Worm (Caenorhabditis elegans) whole organism, L1 larva: ENCODE results near the gene Y46G5A.34.
A peak's percentile ranks its signal among the peaks of the same experiment; 100 is the strongest.

Experiments used
- C04F5.9 ChIP-seq: sonication (generic microtip); optimal IDR thresholded peaks from 2 replicates; lab custom pipeline; 2016; ENCODE audit warnings: missing genetic modification characterization, missing compliant biosample characterization
- C34B4.2 ChIP-seq: sonication (generic microtip); optimal IDR thresholded peaks from 2 replicates; lab custom pipeline; 2017; ENCODE audit warnings: mild to moderate bottlenecking, missing genetic modification characterization, missing compliant biosample characterization
- Y116A8C.19 ChIP-seq: sonication (generic microtip); optimal IDR thresholded peaks from 2 replicates; lab custom pipeline; 2016; ENCODE audit warnings: missing compliant biosample characterization, missing genetic modification characterization, borderline replicate concordance
- aha-1 ChIP-seq: fragments of 150-350 bp; optimal IDR thresholded peaks from 2 replicates; lab custom pipeline; 2014; ENCODE audit warnings: missing biosample characterization, missing genetic modification characterization
- alr-1 ChIP-seq: fragments of 200-800 bp; sonication (Bioruptor generic); optimal IDR thresholded peaks from 2 replicates; lab custom pipeline; 2018; ENCODE audit warnings: borderline replicate concordance, mild to moderate bottlenecking, missing genetic modification characterization, missing compliant biosample characterization
- blmp-1 ChIP-seq: fragments of 150-350 bp; optimal IDR thresholded peaks from 2 replicates; lab custom pipeline; 2014; ENCODE audit warnings: missing biosample characterization, missing genetic modification characterization
- ceh-63 ChIP-seq: fragments of 200-800 bp; sonication (Bioruptor generic); optimal IDR thresholded peaks from 2 replicates; lab custom pipeline; 2018; ENCODE audit warnings: mild to moderate bottlenecking, missing genetic modification characterization, missing compliant biosample characterization
- ceh-82 ChIP-seq, 3 experiments: fragments of 150-350 bp in 1 of 3; sonication (generic microtip) in 2 of 3; optimal IDR thresholded peaks; 2 replicates each; lab custom pipeline; 2014 to 2017; ENCODE audit warnings: missing biosample characterization in 3 of 3, missing genetic modification characterization in 3 of 3
- ceh-88 ChIP-seq: fragments of 200-800 bp; sonication (Bioruptor generic); IDR thresholded peaks from 2 replicates; pipeline ENCODE4 v1.3.6; 2022; ENCODE audit warnings: missing genetic modification characterization, missing compliant biosample characterization
- ces-1 ChIP-seq: fragments of 150-350 bp; optimal IDR thresholded peaks from 2 replicates; lab custom pipeline; 2014; ENCODE audit warnings: missing biosample characterization, missing genetic modification reagents, missing genetic modification characterization
- dsc-1 ChIP-seq: sonication (generic microtip); optimal IDR thresholded peaks from 2 replicates; lab custom pipeline; 2016; ENCODE audit warnings: mild to moderate bottlenecking, missing genetic modification characterization, missing compliant biosample characterization
- efl-1 ChIP-seq, 4 experiments: fragments of 150-350 bp; optimal IDR thresholded peaks in 3 of 4; peaks in 1 of 4; 1 replicate in 1 of 4; 2 replicates in 3 of 4; lab custom pipeline; 2014; ENCODE audit warnings: missing biosample characterization in 2 of 4, missing genetic modification characterization in 2 of 4, missing genetic modification reagents in 2 of 4
- efl-3 ChIP-seq: fragments of 200-800 bp; sonication (Bioruptor generic); optimal IDR thresholded peaks from 2 replicates; lab custom pipeline; 2018; ENCODE audit warnings: mild to moderate bottlenecking, missing genetic modification characterization, missing compliant biosample characterization
- egl-13 ChIP-seq: sonication (generic microtip); optimal IDR thresholded peaks from 2 replicates; lab custom pipeline; 2016; ENCODE audit warnings: missing genotype, missing genetic modification reagents, missing genetic modification characterization, missing compliant biosample characterization
- egl-27 ChIP-seq, 2 experiments: fragments of 150-350 bp in 1 of 2; sonication (generic microtip); optimal IDR thresholded peaks; 3 replicates each; lab custom pipeline; 2017 to 2018; ENCODE audit warnings: missing biosample characterization in 2 of 2, missing genetic modification characterization in 2 of 2, missing genetic modification reagents in 2 of 2
- elt-3 ChIP-seq, 6 experiments: fragments of 150-350 bp in 1 of 6; sonication (generic microtip); optimal IDR thresholded peaks; 2 replicates each; lab custom pipeline; 2017 to 2018; ENCODE audit warnings: missing biosample characterization in 6 of 6, missing genetic modification characterization in 6 of 6, inconsistent platforms in 1 of 6
- fkh-10 ChIP-seq: sonication (generic microtip); optimal IDR thresholded peaks from 2 replicates; lab custom pipeline; 2017; ENCODE audit warnings: missing biosample characterization, missing genetic modification reagents, missing genetic modification characterization
- fkh-8 ChIP-seq: sonication (generic microtip); optimal IDR thresholded peaks from 2 replicates; lab custom pipeline; 2016; ENCODE audit warnings: mild to moderate bottlenecking, missing genetic modification characterization, missing compliant biosample characterization
- grh-1 ChIP-seq: fragments of 200-800 bp; sonication (Bioruptor generic); IDR thresholded peaks from 2 replicates; pipeline ENCODE4 v1.3.6; 2022; ENCODE audit warnings: missing genetic modification reagents, missing genetic modification characterization, missing compliant biosample characterization
- hlh-17 ChIP-seq: fragments of 200-800 bp; sonication (Bioruptor generic); optimal IDR thresholded peaks from 2 replicates; lab custom pipeline; 2018; ENCODE audit warnings: missing genetic modification characterization, mild to moderate bottlenecking, missing compliant biosample characterization, moderate library complexity, borderline replicate concordance
- hlh-4 ChIP-seq: sonication (generic microtip); optimal IDR thresholded peaks from 2 replicates; lab custom pipeline; 2016; ENCODE audit warnings: mild to moderate bottlenecking, missing genetic modification characterization, missing compliant biosample characterization
- irx-1 ChIP-seq: sonication (generic microtip); optimal IDR thresholded peaks from 2 replicates; lab custom pipeline; 2016; ENCODE audit warnings: missing genetic modification characterization, missing compliant biosample characterization
- isw-1 ChIP-seq: fragments of 200-800 bp; sonication (Bioruptor generic); IDR thresholded peaks from 2 replicates; pipeline ENCODE4 v1.3.6; 2022; ENCODE audit warnings: missing genetic modification characterization, missing compliant biosample characterization
- jun-1 ChIP-seq: fragments of 150-350 bp; optimal IDR thresholded peaks from 2 replicates; lab custom pipeline; 2014; ENCODE audit warnings: missing biosample characterization, missing genetic modification reagents, missing genetic modification characterization
- lin-35 ChIP-seq, 2 experiments: fragments of 150-350 bp; optimal IDR thresholded peaks; 2 replicates each; lab custom pipeline; 2014; ENCODE audit warnings: missing biosample characterization in 2 of 2, missing genetic modification characterization in 2 of 2, missing genetic modification reagents in 2 of 2
- lin-39 ChIP-seq: fragments of 150-350 bp; optimal IDR thresholded peaks from 2 replicates; lab custom pipeline; 2014; ENCODE audit warnings: missing biosample characterization, missing genetic modification reagents, missing genetic modification characterization
- lsy-2 ChIP-seq, 2 experiments: fragments of 150-350 bp; optimal IDR thresholded peaks; 2 replicates each; lab custom pipeline; 2014; ENCODE audit warnings: missing biosample characterization in 2 of 2, missing genetic modification characterization in 2 of 2
- mef-2 ChIP-seq: fragments of 150-350 bp; optimal IDR thresholded peaks from 2 replicates; lab custom pipeline; 2014; ENCODE audit warnings: missing biosample characterization, missing genetic modification characterization
- mep-1 ChIP-seq: fragments of 150-350 bp; optimal IDR thresholded peaks from 2 replicates; lab custom pipeline; 2014; ENCODE audit warnings: missing biosample characterization, missing genetic modification characterization
- nhr-11 ChIP-seq: fragments of 150-350 bp; optimal IDR thresholded peaks from 2 replicates; lab custom pipeline; 2014; ENCODE audit warnings: missing biosample characterization, missing genetic modification characterization
- nhr-237 ChIP-seq: fragments of 150-350 bp; optimal IDR thresholded peaks from 2 replicates; lab custom pipeline; 2014; ENCODE audit warnings: missing biosample characterization, missing genetic modification characterization
- nhr-28 ChIP-seq: fragments of 150-350 bp; optimal IDR thresholded peaks from 2 replicates; lab custom pipeline; 2014; ENCODE audit warnings: missing biosample characterization, missing genetic modification characterization
- nhr-47 ChIP-seq: sonication (generic microtip); optimal IDR thresholded peaks from 2 replicates; lab custom pipeline; 2016; ENCODE audit warnings: mild to moderate bottlenecking, missing genetic modification characterization, moderate library complexity, missing compliant biosample characterization
- nhr-71 ChIP-seq: sonication (generic microtip); optimal IDR thresholded peaks from 2 replicates; lab custom pipeline; 2016; ENCODE audit warnings: mild to moderate bottlenecking, missing genetic modification characterization, moderate library complexity, missing compliant biosample characterization
- nhr-76 ChIP-seq: sonication (generic microtip); optimal IDR thresholded peaks from 2 replicates; lab custom pipeline; 2017; ENCODE audit warnings: missing biosample characterization, missing genetic modification characterization
- nhr-90 ChIP-seq: sonication (generic microtip); optimal IDR thresholded peaks from 2 replicates; lab custom pipeline; 2016; ENCODE audit warnings: mild to moderate bottlenecking, missing genetic modification characterization, missing compliant biosample characterization; ENCODE audit not compliant: poor library complexity
- pag-3 ChIP-seq: sonication (generic microtip); optimal IDR thresholded peaks from 2 replicates; lab custom pipeline; 2017; ENCODE audit warnings: missing genetic modification characterization, mild to moderate bottlenecking, missing compliant biosample characterization, antibody characterized with exemption, borderline replicate concordance; ENCODE audit not compliant: insufficient read depth
- pqm-1 ChIP-seq: sonication (generic microtip); optimal IDR thresholded peaks from 3 replicates; lab custom pipeline; 2017; ENCODE audit warnings: missing biosample characterization, missing genetic modification characterization
- skn-1 ChIP-seq: fragments of 150-350 bp; optimal IDR thresholded peaks from 2 replicates; lab custom pipeline; 2014; ENCODE audit warnings: missing biosample characterization, missing genetic modification characterization
- snpc-4 ChIP-seq: fragments of 150-350 bp; optimal IDR thresholded peaks from 2 replicates; lab custom pipeline; 2014; ENCODE audit warnings: missing biosample characterization, missing genetic modification characterization
- snu-23 ChIP-seq: sonication (generic microtip); optimal IDR thresholded peaks from 2 replicates; lab custom pipeline; 2016; ENCODE audit warnings: missing genetic modification characterization, missing compliant biosample characterization
- sox-4 ChIP-seq: sonication (generic microtip); optimal IDR thresholded peaks from 2 replicates; lab custom pipeline; 2016; ENCODE audit warnings: missing genetic modification characterization, missing compliant biosample characterization
- sptf-1 ChIP-seq: fragments of 150-350 bp; optimal IDR thresholded peaks from 2 replicates; lab custom pipeline; 2014; ENCODE audit warnings: missing biosample characterization, missing genetic modification characterization
- tbx-2 ChIP-seq: sonication (generic microtip); optimal IDR thresholded peaks from 2 replicates; lab custom pipeline; 2016; ENCODE audit warnings: missing genetic modification characterization, missing compliant biosample characterization
- unc-130 ChIP-seq: fragments of 150-350 bp; optimal IDR thresholded peaks from 2 replicates; lab custom pipeline; 2017; ENCODE audit warnings: missing biosample characterization, missing genetic modification characterization, inconsistent platforms
- unc-62 ChIP-seq: fragments of 150-350 bp; optimal IDR thresholded peaks from 2 replicates; lab custom pipeline; 2014; ENCODE audit warnings: missing biosample characterization, missing genetic modification reagents, missing genetic modification characterization
- unc-98 ChIP-seq: fragments of 200-800 bp; sonication (Bioruptor generic); IDR thresholded peaks from 2 replicates; pipeline ENCODE4 v1.3.6; 2022; ENCODE audit warnings: missing genetic modification characterization, missing compliant biosample characterization
- vab-15 ChIP-seq: sonication (generic microtip); optimal IDR thresholded peaks from 2 replicates; lab custom pipeline; 2017; ENCODE audit warnings: missing genotype, mild to moderate bottlenecking, missing genetic modification characterization, missing compliant biosample characterization
- zip-4 ChIP-seq: fragments of 200-800 bp; sonication (Bioruptor generic); optimal IDR thresholded peaks from 2 replicates; lab custom pipeline; 2018; ENCODE audit warnings: mild to moderate bottlenecking, missing genetic modification characterization, moderate library complexity, missing compliant biosample characterization
- ztf-11 ChIP-seq, 2 experiments: sonication (generic microtip); optimal IDR thresholded peaks; 2 replicates each; lab custom pipeline; 2016 to 2017; ENCODE audit warnings: missing genetic modification characterization in 2 of 2, missing biosample characterization in 1 of 2, missing compliant biosample characterization in 1 of 2
- ztf-4 ChIP-seq: fragments of 150-350 bp; optimal IDR thresholded peaks from 2 replicates; lab custom pipeline; 2014; ENCODE audit warnings: missing biosample characterization, missing genetic modification characterization

The Y46G5A.34 gene

ce11 chrII:12768167-12768712 lies 8.2 kb upstream of the Y46G5A.34 start, which contains the start of the genes vps-2 and tiar-2 (continued):
- TF ChIP-seq unc-62 (GFP tag; lab: Kevin White, UChicago) (no peak), egl-27 (tag; optimal IDR thresholded peaks at IDR 0.05; lab: Kevin White, UChicago) (no peak), unc-98 (GFP tag; lab: Robert Waterston, UW) (no peak), pqm-1 (tag; lab: Kevin White, UChicago) (no peak), snu-23 (GFP tag; lab: Kevin White, UChicago) (peak; percentile 66), irx-1 (tag; lab: Kevin White, UChicago) (peak; percentile 67), ztf-4 (no peak), hlh-17 (GFP tag; lab: Kevin White, UChicago) (no peak), fkh-10 (GFP tag; lab: Kevin White, UChicago) (no peak), efl-3 (GFP tag; lab: Kevin White, UChicago) (no peak), lsy-2 (tag; optimal IDR thresholded peaks at IDR 0.05; lab: Kevin White, UChicago) (peak; percentile 78 to 81), C34B4.2 (tag; lab: Kevin White, UChicago) (no peak), dsc-1 (tag; lab: Kevin White, UChicago) (peak; percentile 67), hlh-4 (no peak), tbx-2 (peak; percentile 58), skn-1 (tag; lab: Kevin White, UChicago) (peak; percentile 74), nhr-76 (tag; lab: Kevin White, UChicago) (no peak), grh-1 (GFP tag; lab: Robert Waterston, UW) (no peak), nhr-11 (tag; lab: Kevin White, UChicago) (no peak), elt-3 (tag; optimal IDR thresholded peaks at IDR 0.05; lab: Kevin White, UChicago) (peak in 1 of 6 experiments; percentile 8), ceh-82 (tag; optimal IDR thresholded peaks at IDR 0.05; lab: Kevin White, UChicago) (peak in 1 of 3 experiments; percentile 27), aha-1 (tag; lab: Kevin White, UChicago) (no peak), unc-130 (tag; lab: Kevin White, UChicago) (no peak), Y116A8C.19 (no peak), ces-1 (no peak), jun-1 (tag; lab: Kevin White, UChicago) (peak; percentile 48), nhr-28 (tag; lab: Kevin White, UChicago) (no peak), sptf-1 (tag; lab: Kevin White, UChicago) (no peak), nhr-90 (peak; percentile 74), snpc-4 (peak; percentile 61), ztf-11 (tag; optimal IDR thresholded peaks at IDR 0.05; lab: Kevin White, UChicago) (no peak), egl-13 (tag; lab: Kevin White, UChicago) (peak; percentile 73), vab-15 (no peak), alr-1 (tag; lab: Kevin White, UChicago) (no peak), ceh-63 (no peak), ceh-88 (GFP tag; lab: Robert Waterston, UW) (peak; percentile 50; the same call in 1 of the 2 replicates), mef-2 (tag; lab: Kevin White, UChicago) (no peak), efl-1 (optimal IDR thresholded peaks at IDR 0.05; lab: Kevin White, UChicago) (peak; percentile 57 to 67), efl-1 (GFP tag; optimal IDR thresholded peaks at IDR 0.05 in 1 of 2; lab: Kevin White, UChicago) (peak; percentile 65 to 94), blmp-1 (tag; lab: Kevin White, UChicago) (peak; percentile 23), C04F5.9 (tag; lab: Kevin White, UChicago) (peak; percentile 24), lin-35 (GFP tag; optimal IDR thresholded peaks at IDR 0.05; lab: Kevin White, UChicago) (peak; percentile 59 to 73), sox-4 (tag; lab: Kevin White, UChicago) (peak; percentile 18), isw-1 (GFP tag; lab: Robert Waterston, UW) (peak; percentile 67), zip-4 (GFP tag; lab: Kevin White, UChicago) (peak; percentile 62), nhr-71 (peak; percentile 85), fkh-8 (tag; lab: Kevin White, UChicago) (peak; percentile 87), mep-1 (peak; percentile 85), nhr-237 (tag; lab: Kevin White, UChicago) (no peak), pag-3 (no peak), lin-39 (peak; percentile 53), nhr-47 (tag; lab: Kevin White, UChicago) (peak; percentile 82)
